Worm (Caenorhabditis elegans) whole organism, young adult: Measurements from ENCODE around the gene F21H7.2.

ENCODE experiments used
- B0035.1 ChIP-seq: sonication (generic microtip); optimal IDR thresholded peaks from 2 replicates; lab custom pipeline; 2016; ENCODE audit warnings: missing genetic modification characterization, mild to moderate bottlenecking, missing compliant biosample characterization, missing genotype, missing genetic modification reagents
- B0261.1 ChIP-seq: sonication (generic microtip); optimal IDR thresholded peaks from 2 replicates; lab custom pipeline; 2016; ENCODE audit warnings: mild to moderate bottlenecking, missing genetic modification characterization, moderate library complexity, missing compliant biosample characterization
- C06A6.2 ChIP-seq: fragments of 200-800 bp; sonication (Bioruptor generic); conservative IDR thresholded peaks from 2 replicates; pipeline ENCODE4 v1.3.6; 2022; ENCODE audit warnings: missing genetic modification characterization, missing compliant biosample characterization
- C17E4.6 ChIP-seq: fragments of 200-800 bp; sonication (Bioruptor generic); IDR thresholded peaks from 2 replicates; pipeline ENCODE4 v1.3.6; 2022; ENCODE audit warnings: missing genetic modification reagents, missing genetic modification characterization, missing compliant biosample characterization
- D2030.7 ChIP-seq: fragments of 200-800 bp; sonication (Bioruptor generic); IDR thresholded peaks from 2 replicates; pipeline ENCODE4 v1.3.6; 2022; ENCODE audit warnings: missing genetic modification reagents, missing genetic modification characterization, missing compliant biosample characterization
- F23B12.7 ChIP-seq: sonication (generic microtip); optimal IDR thresholded peaks from 2 replicates; lab custom pipeline; 2017; ENCODE audit warnings: missing genetic modification characterization, mild to moderate bottlenecking, missing compliant biosample characterization, antibody characterized with exemption, moderate library complexity; ENCODE audit not compliant: insufficient read depth
- F52B5.7 ChIP-seq: sonication (generic microtip); optimal IDR thresholded peaks from 2 replicates; lab custom pipeline; 2016; ENCODE audit warnings: mild to moderate bottlenecking, missing genetic modification characterization, missing compliant biosample characterization
- F55B11.4 ChIP-seq: sonication (generic microtip); optimal IDR thresholded peaks from 2 replicates; lab custom pipeline; 2016; ENCODE audit warnings: missing compliant biosample characterization, missing genetic modification characterization, borderline replicate concordance; ENCODE audit not compliant: insufficient read depth
- F57A8.1 ChIP-seq: fragments of 200-800 bp; sonication (Bioruptor generic); optimal IDR thresholded peaks from 2 replicates; lab custom pipeline; 2018; ENCODE audit warnings: mild to moderate bottlenecking, missing genetic modification characterization, moderate library complexity, missing compliant biosample characterization
- K11D2.4 ChIP-seq: fragments of 200-800 bp; sonication (Bioruptor generic); IDR thresholded peaks from 2 replicates; pipeline ENCODE4 v1.3.6; 2022; ENCODE audit warnings: missing genetic modification reagents, missing genetic modification characterization, missing compliant biosample characterization
- Y56A3A.18 ChIP-seq: fragments of 200-800 bp; sonication (Bioruptor generic); IDR thresholded peaks from 2 replicates; pipeline ENCODE4 v1.3.6; 2022; ENCODE audit warnings: missing genetic modification reagents, missing genetic modification characterization, missing compliant biosample characterization
- ZK185.1 ChIP-seq: sonication (generic microtip); optimal IDR thresholded peaks from 2 replicates; lab custom pipeline; 2016; ENCODE audit warnings: mild to moderate bottlenecking, missing genetic modification characterization, missing compliant biosample characterization; ENCODE audit not compliant: poor library complexity, severe bottlenecking
- aptf-2 ChIP-seq: fragments of 200-800 bp; sonication (Bioruptor generic); conservative IDR thresholded peaks from 2 replicates; pipeline ENCODE4 v1.3.6; 2022; ENCODE audit warnings: missing genetic modification reagents, missing genetic modification characterization, missing compliant biosample characterization
- athp-1 ChIP-seq: sonication (generic microtip); optimal IDR thresholded peaks from 2 replicates; lab custom pipeline; 2017; ENCODE audit warnings: mild to moderate bottlenecking, missing genetic modification characterization, missing compliant biosample characterization
- attf-3 ChIP-seq: fragments of 200-800 bp; sonication (Bioruptor generic); conservative IDR thresholded peaks from 2 replicates; pipeline ENCODE4 v1.3.6; 2022; ENCODE audit warnings: missing genetic modification reagents, missing genetic modification characterization, missing compliant biosample characterization
- ccch-3 ChIP-seq: fragments of 200-800 bp; sonication (Bioruptor generic); optimal IDR thresholded peaks from 2 replicates; lab custom pipeline; 2018; ENCODE audit warnings: mild to moderate bottlenecking, missing genetic modification characterization, missing compliant biosample characterization
- cebp-1 ChIP-seq, 2 experiments: fragments of 200-800 bp in 1 of 2; sonication (Bioruptor generic) in 1 of 2; sonication (generic microtip) in 1 of 2; IDR thresholded peaks in 1 of 2; optimal IDR thresholded peaks in 1 of 2; 2 replicates each; pipeline versions ENCODE4 v1.3.6 to Lab custom; 2017 to 2022; ENCODE audit warnings: missing compliant biosample characterization in 2 of 2, missing genetic modification characterization in 2 of 2, mild to moderate bottlenecking in 1 of 2, missing genetic modification reagents in 1 of 2, moderate library complexity in 1 of 2
- ceh-40 ChIP-seq: fragments of 200-800 bp; sonication (Bioruptor generic); IDR thresholded peaks from 2 replicates; pipeline ENCODE4 v1.3.6; 2022; ENCODE audit warnings: missing genetic modification characterization, missing compliant biosample characterization
- dpff-1 ChIP-seq: sonication (generic microtip); optimal IDR thresholded peaks from 2 replicates; lab custom pipeline; 2017; ENCODE audit warnings: mild to moderate bottlenecking, missing genetic modification characterization, missing compliant biosample characterization
- him-1 ChIP-seq: sonication (generic microtip); optimal IDR thresholded peaks from 2 replicates; lab custom pipeline; 2016; ENCODE audit warnings: missing genotype, missing genetic modification reagents, missing genetic modification characterization, missing compliant biosample characterization
- hlh-12 ChIP-seq: sonication (generic microtip); optimal IDR thresholded peaks from 2 replicates; lab custom pipeline; 2016; ENCODE audit warnings: missing genetic modification characterization, missing compliant biosample characterization
- hlh-26 ChIP-seq: fragments of 200-800 bp; sonication (Bioruptor generic); conservative IDR thresholded peaks from 2 replicates; pipeline ENCODE4 v1.3.6; 2022; ENCODE audit warnings: missing genetic modification reagents, missing genetic modification characterization, missing compliant biosample characterization
- hsf-1 ChIP-seq: fragments of 200-800 bp; sonication (Bioruptor generic); IDR thresholded peaks from 2 replicates; pipeline ENCODE4 v1.3.6; 2022; ENCODE audit warnings: missing genetic modification reagents, missing genetic modification characterization, missing compliant biosample characterization
- lin-54 ChIP-seq: fragments of 200-800 bp; sonication (Bioruptor generic); optimal IDR thresholded peaks from 2 replicates; lab custom pipeline; 2018; ENCODE audit warnings: mild to moderate bottlenecking, missing genetic modification characterization, missing compliant biosample characterization
- madf-10 ChIP-seq: sonication (generic microtip); optimal IDR thresholded peaks from 2 replicates; lab custom pipeline; 2016; ENCODE audit warnings: mild to moderate bottlenecking, missing genetic modification characterization, missing compliant biosample characterization
- madf-8 ChIP-seq: fragments of 200-800 bp; sonication (Bioruptor generic); conservative IDR thresholded peaks from 2 replicates; pipeline ENCODE4 v1.3.6; 2022; ENCODE audit warnings: missing genetic modification reagents, missing genetic modification characterization, missing compliant biosample characterization
- mcd-1 ChIP-seq: fragments of 200-800 bp; sonication (Bioruptor generic); IDR thresholded peaks from 2 replicates; pipeline ENCODE4 v1.3.6; 2022; ENCODE audit warnings: missing genetic modification reagents, missing genetic modification characterization, missing compliant biosample characterization
- mes-4 ChIP-seq: sonication (generic microtip); optimal IDR thresholded peaks from 2 replicates; lab custom pipeline; 2016; ENCODE audit warnings: missing genotype, missing genetic modification characterization, missing compliant biosample characterization
- nhr-27 ChIP-seq: fragments of 200-800 bp; sonication (Bioruptor generic); optimal IDR thresholded peaks from 2 replicates; lab custom pipeline; 2018; ENCODE audit warnings: mild to moderate bottlenecking, missing genetic modification characterization, moderate library complexity, missing compliant biosample characterization
- nhr-90 ChIP-seq: sonication (generic microtip); optimal IDR thresholded peaks from 2 replicates; lab custom pipeline; 2016; ENCODE audit warnings: missing genotype, mild to moderate bottlenecking, missing genetic modification characterization, missing compliant biosample characterization
- pha-4 ChIP-seq: fragments of 150-350 bp; sonication (generic microtip); optimal IDR thresholded peaks from 2 replicates; lab custom pipeline; 2014; ENCODE audit warnings: missing biosample characterization, missing genetic modification reagents, missing genetic modification characterization
- repo-1 ChIP-seq: sonication (generic microtip); optimal IDR thresholded peaks from 2 replicates; lab custom pipeline; 2017; ENCODE audit warnings: mild to moderate bottlenecking, missing genetic modification characterization, missing compliant biosample characterization
- rpc-1 ChIP-seq, 2 experiments: fragments of 150-350 bp in 1 of 2; sonication (generic microtip) in 1 of 2; optimal IDR thresholded peaks; 2 replicates each; lab custom pipeline; 2014 to 2018; ENCODE audit warnings: missing biosample characterization in 1 of 2, missing genetic modification characterization in 1 of 2, missing genetic modification reagents in 1 of 2, missing genotype in 1 of 2
- snpc-1.3 ChIP-seq: sonication (generic microtip); optimal IDR thresholded peaks from 2 replicates; lab custom pipeline; 2017; ENCODE audit warnings: missing genetic modification characterization, mild to moderate bottlenecking, missing compliant biosample characterization, antibody characterized with exemption, moderate library complexity, missing genotype, missing genetic modification reagents; ENCODE audit not compliant: insufficient read depth
- unc-62 ChIP-seq: fragments of 150-350 bp; optimal IDR thresholded peaks from 2 replicates; lab custom pipeline; 2014; ENCODE audit warnings: missing biosample characterization, missing genetic modification reagents, missing genetic modification characterization
- zfh-2 ChIP-seq: fragments of 200-800 bp; sonication (Bioruptor generic); conservative IDR thresholded peaks from 2 replicates; pipeline ENCODE4 v1.3.6; 2022; ENCODE audit warnings: missing genetic modification reagents, missing genetic modification characterization, missing compliant biosample characterization
- ztf-18 ChIP-seq: sonication (generic microtip); optimal IDR thresholded peaks from 2 replicates; lab custom pipeline; 2016; ENCODE audit warnings: missing genotype, mild to moderate bottlenecking, missing genetic modification characterization, missing compliant biosample characterization
- ztf-22 ChIP-seq: fragments of 200-800 bp; sonication (Bioruptor generic); optimal IDR thresholded peaks from 2 replicates; lab custom pipeline; 2018; ENCODE audit warnings: mild to moderate bottlenecking, missing genetic modification characterization, moderate library complexity, missing compliant biosample characterization
- ztf-3 ChIP-seq: fragments of 200-800 bp; sonication (Bioruptor generic); optimal IDR thresholded peaks from 2 replicates; lab custom pipeline; 2018; ENCODE audit warnings: mild to moderate bottlenecking, missing genetic modification characterization, missing compliant biosample characterization

Gene F21H7.2

DNA sequence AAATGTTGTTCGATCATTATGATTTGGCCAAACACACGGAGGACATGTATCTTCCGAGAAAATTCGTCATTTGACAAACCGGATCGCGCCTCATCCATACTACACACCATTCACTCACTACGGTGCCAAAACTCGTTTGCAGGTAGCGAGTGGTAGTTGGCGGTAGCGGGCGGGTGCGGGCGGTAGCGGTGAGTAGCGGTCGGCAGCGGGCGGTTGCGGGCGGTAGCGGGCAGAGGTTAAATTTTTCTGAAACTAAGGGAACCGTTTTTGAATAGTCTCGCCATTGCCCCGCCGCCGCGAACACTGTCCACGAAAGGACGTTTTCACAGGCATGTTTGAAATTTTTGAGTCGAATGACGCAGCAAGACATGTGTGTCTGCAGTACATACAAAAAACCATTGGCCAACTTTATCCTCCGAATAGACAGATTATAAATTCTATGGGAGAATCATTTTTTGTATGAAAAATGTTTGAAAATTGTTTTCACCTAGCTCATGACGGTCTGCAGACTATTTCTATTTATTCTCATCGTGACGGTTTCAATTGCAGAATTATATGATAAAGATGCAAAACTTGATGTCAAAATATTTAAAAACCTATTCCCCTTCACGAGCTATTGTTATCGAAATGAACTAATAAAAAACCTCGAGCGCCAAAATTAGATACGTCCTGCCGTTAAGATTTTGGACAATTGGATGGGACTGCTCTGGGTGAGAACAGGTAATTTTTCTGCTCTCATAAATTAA is 19.4 kb downstream of the F21H7.2 start, which contains the start of gene F11A5.16:
TSS of gene F11A5.16 (plus strand) at position 696 of the 746 bp plus-strand sequence.
- TF ChIP-seq dpff-1 (tag; lab: Kevin White, UChicago) (no peak), hlh-26 (GFP tag; lab: Robert Waterston, UW) (no peak), zfh-2 (GFP tag; lab: Robert Waterston, UW) (peak; percentile 76)

DNA sequence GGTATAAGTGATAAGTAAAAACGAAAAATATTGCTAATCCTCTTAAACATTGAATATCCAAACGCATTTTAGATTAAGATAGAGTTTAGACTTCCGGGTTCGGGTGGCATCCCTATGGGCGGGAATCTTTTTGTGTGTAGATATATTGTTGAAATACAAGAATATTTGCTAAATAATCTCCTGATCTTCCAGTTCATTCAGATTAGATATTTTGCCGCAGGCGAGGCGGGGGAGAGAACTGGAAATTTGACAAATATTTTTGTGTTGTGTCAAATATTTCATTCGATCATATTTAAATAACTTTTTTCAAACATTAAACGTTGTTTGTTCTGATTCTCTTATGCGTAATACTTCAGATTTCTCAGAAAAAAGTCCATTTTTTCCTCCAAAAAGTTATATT is 20.0 kb downstream of the F21H7.2 start, which contains the start of gene oac-15:
TSS of gene oac-15 (minus strand) at position 101 of the 400 bp plus-strand sequence.
- TF ChIP-seq B0035.1: no peak
- TF ChIP-seq F52B5.7 (tag; lab: Kevin White, UChicago): no peak
- no peak for TF ChIP-seq repo-1
- TF ChIP-seq nhr-27 (tag; lab: Kevin White, UChicago): no peak
- no peak for TF ChIP-seq ztf-18 (tag; lab: Kevin White, UChicago)
- no peak for TF ChIP-seq ccch-3 (GFP tag; lab: Kevin White, UChicago)
- TF ChIP-seq C17E4.6 (GFP tag; lab: Robert Waterston, UW): no peak
- no peak for TF ChIP-seq nhr-90
- TF ChIP-seq madf-10 (tag; lab: Kevin White, UChicago): no peak
- no peak for TF ChIP-seq attf-3 (GFP tag; lab: Robert Waterston, UW)
- TF ChIP-seq C06A6.2: no peak
- TF ChIP-seq aptf-2: no peak
- TF ChIP-seq ZK185.1 (tag; lab: Kevin White, UChicago): no peak
- TF ChIP-seq lin-54 (GFP tag; lab: Kevin White, UChicago): no peak
- no peak for TF ChIP-seq ztf-3

ce11 chrV:16204888-16205287 is 24.9 kb downstream of the F21H7.2 start, which contains the start of gene irld-26:
irld-26 (plus strand) TSS chrV:16205188.
- TF ChIP-seq ztf-22: no peak
- TF ChIP-seq ztf-18 (tag; lab: Kevin White, UChicago): no peak
- TF ChIP-seq unc-62 (GFP tag; lab: Kevin White, UChicago): no peak
- no peak for TF ChIP-seq K11D2.4 (GFP tag; lab: Robert Waterston, UW)
- TF ChIP-seq F23B12.7: no peak
- no peak for TF ChIP-seq F55B11.4 (tag; lab: Kevin White, UChicago)
- TF ChIP-seq pha-4 (tag; lab: Kevin White, UChicago): no peak
- TF ChIP-seq rpc-1 (optimal IDR thresholded peaks at IDR 0.05; lab: Kevin White, UChicago): no peak
- TF ChIP-seq rpc-1 (tag; optimal IDR thresholded peaks at IDR 0.05; lab: Kevin White, UChicago): no peak

DNA sequence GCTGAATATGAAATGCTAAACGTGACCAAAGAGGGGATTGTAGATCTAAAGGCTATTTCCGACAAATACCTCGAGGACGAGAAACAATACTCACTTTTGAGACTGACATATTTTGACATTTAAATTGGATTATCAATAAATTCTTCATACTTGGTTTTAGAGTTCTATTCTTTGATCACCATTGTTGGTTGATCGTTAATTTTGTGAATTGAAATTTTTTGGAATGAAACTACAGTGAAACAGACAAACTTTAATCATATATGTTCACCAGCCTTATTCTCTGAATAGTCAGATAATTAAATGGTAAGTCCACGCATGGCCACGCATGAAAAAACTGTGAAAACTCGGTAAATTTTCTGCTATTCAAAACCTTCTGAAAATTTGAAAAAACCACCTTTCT is 27.2 kb downstream of the F21H7.2 start, which contains the start of gene F11A5.18:
TSS of gene F11A5.18 (plus strand) at position 301 of the 400 bp plus-strand sequence.
- TF ChIP-seq cebp-1 (GFP tag; IDR thresholded peaks at IDR 0.05; lab: Robert Waterston, UW): no peak
- no peak for TF ChIP-seq cebp-1 (tag; optimal IDR thresholded peaks at IDR 0.05; lab: Kevin White, UChicago)
- TF ChIP-seq snpc-1.3: no peak
- TF ChIP-seq ceh-40 (GFP tag; lab: Robert Waterston, UW): no peak
- TF ChIP-seq madf-8 (GFP tag; lab: Robert Waterston, UW): no peak
- TF ChIP-seq D2030.7: no peak
- TF ChIP-seq madf-10 (tag; lab: Kevin White, UChicago): no peak
- no peak for TF ChIP-seq Y56A3A.18 (GFP tag; lab: Robert Waterston, UW)
- TF ChIP-seq hlh-12 (tag; lab: Kevin White, UChicago): no peak
- TF ChIP-seq ztf-22: no peak
- TF ChIP-seq mes-4 (tag; lab: Kevin White, UChicago): no peak
- TF ChIP-seq athp-1 (tag; lab: Kevin White, UChicago): no peak
- no peak for TF ChIP-seq B0261.1 (tag; lab: Kevin White, UChicago)
- TF ChIP-seq F57A8.1 (GFP tag; lab: Kevin White, UChicago): no peak
- no peak for TF ChIP-seq unc-62 (GFP tag; lab: Kevin White, UChicago)
- TF ChIP-seq mcd-1: no peak
- TF ChIP-seq C06A6.2: no peak
- TF ChIP-seq him-1: no peak
- no peak for TF ChIP-seq hsf-1 (GFP tag; lab: Robert Waterston, UW)
- TF ChIP-seq F52B5.7 (tag; lab: Kevin White, UChicago): no peak
